Worm (Caenorhabditis elegans) whole organism, young adult: ENCODE results near the gene hmgr-1.

Experiments
- B0336.3 ChIP-seq: fragments of 200-800 bp; sonication (Bioruptor generic); IDR thresholded peaks from 2 replicates; pipeline ENCODE4 v1.3.6; 2022; ENCODE audit warnings: missing genetic modification characterization, missing compliant biosample characterization
- ZK185.1 ChIP-seq: sonication (generic microtip); optimal IDR thresholded peaks from 2 replicates; lab custom pipeline; 2016; ENCODE audit warnings: mild to moderate bottlenecking, missing genetic modification characterization, missing compliant biosample characterization; ENCODE audit not compliant: poor library complexity, severe bottlenecking
- aptf-3 ChIP-seq: fragments of 200-800 bp; sonication (Bioruptor generic); IDR thresholded peaks from 2 replicates; pipeline ENCODE4 v1.3.6; 2022; ENCODE audit warnings: missing genetic modification characterization, missing compliant biosample characterization
- attf-3 ChIP-seq: fragments of 200-800 bp; sonication (Bioruptor generic); conservative IDR thresholded peaks from 2 replicates; pipeline ENCODE4 v1.3.6; 2022; ENCODE audit warnings: missing genetic modification reagents, missing genetic modification characterization, missing compliant biosample characterization
- fkh-3 ChIP-seq: sonication (generic microtip); optimal IDR thresholded peaks from 2 replicates; lab custom pipeline; 2016; ENCODE audit warnings: mild to moderate bottlenecking, missing genetic modification characterization, missing compliant biosample characterization
- lsl-1 ChIP-seq: fragments of 200-800 bp; sonication (Bioruptor generic); optimal IDR thresholded peaks from 2 replicates; lab custom pipeline; 2018; ENCODE audit warnings: mild to moderate bottlenecking, missing genetic modification characterization, moderate library complexity, missing compliant biosample characterization
- madf-6 ChIP-seq: fragments of 200-800 bp; sonication (Bioruptor generic); IDR thresholded peaks from 2 replicates; pipeline ENCODE4 v1.3.6; 2022; ENCODE audit warnings: missing genetic modification reagents, missing genetic modification characterization, missing compliant biosample characterization
- pbrm-1 ChIP-seq: fragments of 200-800 bp; sonication (Bioruptor generic); IDR thresholded peaks from 2 replicates; pipeline ENCODE4 v1.3.6; 2022; ENCODE audit warnings: missing genetic modification reagents, missing genetic modification characterization, missing compliant biosample characterization
- tbp1 ChIP-seq: fragments of 200-800 bp; sonication (Bioruptor generic); optimal IDR thresholded peaks from 2 replicates; lab custom pipeline; 2018; ENCODE audit warnings: mild to moderate bottlenecking, missing genetic modification characterization, missing compliant biosample characterization
- ztf-28 ChIP-seq: fragments of 200-800 bp; sonication (Bioruptor generic); IDR thresholded peaks from 2 replicates; pipeline ENCODE4 v1.3.6; 2022; ENCODE audit warnings: missing genetic modification reagents, missing genetic modification characterization, missing compliant biosample characterization

DNA sequence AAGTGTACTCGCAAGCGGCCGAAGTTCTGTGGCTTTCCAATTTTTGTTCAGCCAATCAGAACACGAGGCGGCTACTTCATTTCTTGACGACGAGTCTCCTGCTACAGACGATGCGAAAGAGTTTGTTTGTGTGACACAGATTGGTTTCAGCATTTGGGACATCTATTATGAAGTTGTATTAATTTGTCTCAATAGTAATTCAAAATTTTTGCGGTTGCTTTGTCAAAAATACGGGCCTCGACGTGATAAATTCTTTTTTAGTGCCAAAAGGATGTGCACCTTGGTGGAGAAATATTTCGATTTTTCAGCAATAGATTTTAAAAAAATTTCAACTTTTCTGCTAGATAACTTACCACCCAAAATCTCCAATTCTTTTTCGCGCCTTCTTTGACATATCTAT lies 11.3 kb downstream of the hmgr-1 start:
- TF ChIP-seq attf-3 (GFP tag; lab: Robert Waterston, UW) (no peak), pbrm-1 (no peak), fkh-3 (tag; lab: Kevin White, UChicago) (no peak), ztf-28 (GFP tag; lab: Robert Waterston, UW) (no peak), B0336.3 (GFP tag; lab: Robert Waterston, UW) (no peak), tbp1 (GFP tag; lab: Kevin White, UChicago) (peak; percentile 25), aptf-3 (GFP tag; lab: Robert Waterston, UW) (no peak), madf-6 (no peak), lsl-1 (no peak), ZK185.1 (tag; lab: Kevin White, UChicago) (no peak)
